Worm (Caenorhabditis elegans) whole organism, midembryonic: ENCODE measurements around the gene sex-1.

ENCODE experiments used
- T22C8.4 ChIP-seq: fragments of 200-800 bp; sonication (Bioruptor generic); IDR thresholded peaks from 2 replicates; pipeline ENCODE4 v1.3.6; 2022; ENCODE audit warnings: missing genetic modification characterization, missing compliant biosample characterization
- cog-1 ChIP-seq: sonication (generic microtip); optimal IDR thresholded peaks from 2 replicates; lab custom pipeline; 2016; ENCODE audit warnings: missing genetic modification characterization, missing compliant biosample characterization
- flt-1 ChIP-seq: fragments of 200-800 bp; sonication (Bioruptor generic); IDR thresholded peaks from 2 replicates; pipeline ENCODE4 v1.3.6; 2022; ENCODE audit warnings: missing genetic modification characterization, missing compliant biosample characterization
- med-1 ChIP-seq: sonication (generic microtip); optimal IDR thresholded peaks from 2 replicates; lab custom pipeline; 2017; ENCODE audit warnings: missing genetic modification characterization, mild to moderate bottlenecking, missing compliant biosample characterization, antibody characterized with exemption, missing genetic modification reagents; ENCODE audit not compliant: insufficient read depth
- ztf-29 ChIP-seq: fragments of 200-800 bp; sonication (Bioruptor generic); IDR thresholded peaks from 2 replicates; pipeline ENCODE4 v1.3.6; 2022; ENCODE audit warnings: missing genetic modification reagents, missing genetic modification characterization, missing compliant biosample characterization

ce11 chrX:10252781-10253180 lies 47.6 kb upstream of the sex-1 start, which contains the start of gene C14H10.2:
- TF ChIP-seq ztf-29 (no peak), med-1 (GFP tag; lab: Kevin White, UChicago) (no peak), cog-1 (tag; lab: Kevin White, UChicago) (no peak), T22C8.4 (GFP tag; lab: Robert Waterston, UW) (no peak), flt-1 (GFP tag; lab: Robert Waterston, UW) (no peak)
